Fruit fly (Drosophila melanogaster) S2 (cell line): ENCODE measurements around the gene CG31265.

ENCODE experiments used
- CG8478 ChIP-seq: fragments of >200 bp; optimal IDR thresholded peaks from 2 replicates; lab custom pipeline; 2018
- CTCF ChIP-seq, 2 experiments: fragments of >200 bp; optimal IDR thresholded peaks; 2 replicates each; lab custom pipeline; 2018

DNA sequence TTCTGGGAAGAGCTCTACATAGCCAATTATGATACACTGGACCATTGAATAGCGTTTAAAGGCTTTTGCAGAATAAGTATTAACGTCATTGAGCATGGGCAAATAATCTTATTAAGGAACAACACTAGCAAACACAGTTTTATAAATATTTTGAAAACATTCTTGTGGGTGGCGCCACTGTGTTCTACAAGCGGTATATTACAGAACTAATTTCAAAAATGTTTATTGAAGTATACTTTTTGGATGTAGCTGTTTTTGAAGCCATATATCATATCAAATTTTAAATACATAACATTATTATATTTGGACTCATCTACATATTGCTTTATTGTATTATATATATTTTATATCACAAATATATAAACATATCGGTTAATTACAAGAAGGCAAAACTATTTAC is 19.1 kb upstream of the CG31265 start:
- TF ChIP-seq CG8478 (lab: Kevin White, UChicago) (no peak), CTCF (optimal IDR thresholded peaks at IDR 0.05; lab: Kevin White, UChicago) (peak; percentile 63 to 86)
